Worm (Caenorhabditis elegans): ENCODE data around the gene taf-13.

Gene taf-13

ce11 chrII:10587742-10588141 is 17.7 kb downstream of the taf-13 start, which contains the start of gene crn-3:
crn-3 (plus strand) TSS chrII:10588042.
- TF ChIP-seq nhr-19 (GFP tag; conservative IDR thresholded peaks at IDR 0.05): no peak
- TF ChIP-seq lir-3 (tag; optimal IDR thresholded peaks at IDR 0.05; ENCODE audit: poor library complexity): no peak
- TF ChIP-seq ces-1 (GFP tag; optimal IDR thresholded peaks at IDR 0.05): no peak
- TF ChIP-seq hpl-2 (GFP tag; optimal IDR thresholded peaks at IDR 0.05): no peak
- TF ChIP-seq hlh-4 (tag; optimal IDR thresholded peaks at IDR 0.05): no peak
- no peak for TF ChIP-seq nhr-85 (tag)
- no peak for TF ChIP-seq xbp-1 (tag; optimal IDR thresholded peaks at IDR 0.05)
- no peak for TF ChIP-seq zag-1 (tag; optimal IDR thresholded peaks at IDR 0.05)

ce11 chrII:10584036-10584435 is 21.4 kb downstream of the taf-13 start, which contains the start of gene algn-9:
algn-9 (plus strand) TSS chrII:10584336.
- TF ChIP-seq ztf-11 (tag; optimal IDR thresholded peaks at IDR 0.05) (no peak), jun-1 (tag; optimal IDR thresholded peaks at IDR 0.05) (no peak), nhr-71 (tag; optimal IDR thresholded peaks at IDR 0.05) (no peak), blmp-1 (tag; optimal IDR thresholded peaks at IDR 0.05) (no peak), lir-3 (tag; optimal IDR thresholded peaks at IDR 0.05; ENCODE audit: poor library complexity) (no peak), zag-1 (tag; optimal IDR thresholded peaks at IDR 0.05) (no peak), ets-5 (GFP tag; IDR thresholded peaks at IDR 0.05) (no peak), C16A3.4 (tag; optimal IDR thresholded peaks at IDR 0.05) (no peak), nhr-20 (tag; optimal IDR thresholded peaks at IDR 0.05) (no peak), elt-2 (tag; optimal IDR thresholded peaks at IDR 0.05) (no peak), sox-4 (tag; optimal IDR thresholded peaks at IDR 0.05) (no peak), ceh-8 (GFP tag; optimal IDR thresholded peaks at IDR 0.05) (no peak)

- TF ChIP-seq lin-39 (tag; optimal IDR thresholded peaks at IDR 0.05) (no peak), fkh-8 (tag; optimal IDR thresholded peaks at IDR 0.05) (no peak), ztf-11 (tag; optimal IDR thresholded peaks at IDR 0.05) (no peak), ets-5 (GFP tag; IDR thresholded peaks at IDR 0.05) (no peak), vab-15 (tag; optimal IDR thresholded peaks at IDR 0.05) (no peak), elt-3 (tag; optimal IDR thresholded peaks at IDR 0.05) (no peak), zip-4 (GFP tag; optimal IDR thresholded peaks at IDR 0.05) (no peak), unc-30 (tag; optimal IDR thresholded peaks at IDR 0.05) (no peak), grh-1 (GFP tag; IDR thresholded peaks at IDR 0.05) (no peak), pqm-1 (tag; optimal IDR thresholded peaks at IDR 0.05) (no peak), sptf-1 (tag; optimal IDR thresholded peaks at IDR 0.05) (no peak), lin-15B (tag; optimal IDR thresholded peaks at IDR 0.05) (no peak), nhr-20 (tag; optimal IDR thresholded peaks at IDR 0.05) (no peak), lin-13 (GFP tag; optimal IDR thresholded peaks at IDR 0.05) (no peak), mef-2 (tag; optimal IDR thresholded peaks at IDR 0.05) (no peak), aha-1 (tag; optimal IDR thresholded peaks at IDR 0.05) (no peak), hpl-2 (GFP tag; optimal IDR thresholded peaks at IDR 0.05) (no peak)
Measured at ce11 chrII:10582318-10582717, 23.1 kb downstream of the taf-13 start, which contains the start of gene mrps-22. mrps-22 (plus strand) TSS chrII:10582618.

DNA sequence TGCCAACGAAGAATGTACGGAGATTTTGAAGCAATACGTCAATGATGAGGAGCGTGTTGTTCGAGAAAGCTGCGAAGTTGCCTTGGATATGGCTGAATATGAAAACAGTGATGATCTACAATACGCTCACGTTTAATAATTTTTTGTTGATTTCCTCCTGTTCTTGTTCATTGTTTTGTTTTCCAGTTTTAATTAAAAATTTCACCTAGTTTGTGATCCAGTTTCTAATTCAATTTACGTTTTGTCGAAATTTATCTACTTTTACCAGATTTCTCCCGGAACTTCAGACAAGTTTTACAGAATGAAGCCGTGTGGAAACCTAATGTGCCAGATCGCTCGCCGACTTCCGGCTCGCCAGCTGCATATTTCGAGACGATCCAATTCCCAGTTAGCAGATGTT is 24.6 kb downstream of the taf-13 start, which contains the start of gene dap-3:
dap-3 (plus strand) TSS at position 301 of the 400 bp plus-strand sequence.
- TF ChIP-seq nhr-237 (tag; optimal IDR thresholded peaks at IDR 0.05): no peak
- no peak for TF ChIP-seq egl-13 (tag; optimal IDR thresholded peaks at IDR 0.05)
- TF ChIP-seq unc-86 (tag; optimal IDR thresholded peaks at IDR 0.05): no peak
- TF ChIP-seq elt-2 (tag; optimal IDR thresholded peaks at IDR 0.05): no peak
- TF ChIP-seq nhr-11 (tag; optimal IDR thresholded peaks at IDR 0.05): no peak
- TF ChIP-seq hpl-2 (GFP tag; optimal IDR thresholded peaks at IDR 0.05): no peak
- TF ChIP-seq zip-4 (GFP tag; optimal IDR thresholded peaks at IDR 0.05): no peak
- TF ChIP-seq ets-5 (GFP tag; IDR thresholded peaks at IDR 0.05): no peak
- TF ChIP-seq tbx-2 (tag; optimal IDR thresholded peaks at IDR 0.05): no peak
- TF ChIP-seq aha-1 (tag; optimal IDR thresholded peaks at IDR 0.05): no peak
- no peak for TF ChIP-seq egl-27 (tag; optimal IDR thresholded peaks at IDR 0.05)
- no peak for TF ChIP-seq unc-62 (GFP tag; optimal IDR thresholded peaks at IDR 0.05)
- no peak for TF ChIP-seq fkh-4 (tag; optimal IDR thresholded peaks at IDR 0.05; ENCODE audit: borderline replicate concordance)
- no peak for TF ChIP-seq sptf-1 (tag; optimal IDR thresholded peaks at IDR 0.05)
- no peak for TF ChIP-seq mab-9 (GFP tag; IDR thresholded peaks at IDR 0.05)
- TF ChIP-seq Y116A8C.19 (tag; optimal IDR thresholded peaks at IDR 0.05; ENCODE audit: borderline replicate concordance): no peak
- no peak for TF ChIP-seq dsc-1 (tag; optimal IDR thresholded peaks at IDR 0.05)
